Worm (Caenorhabditis elegans): ENCODE results near the gene srh-71.

srh-71 gene

DNA sequence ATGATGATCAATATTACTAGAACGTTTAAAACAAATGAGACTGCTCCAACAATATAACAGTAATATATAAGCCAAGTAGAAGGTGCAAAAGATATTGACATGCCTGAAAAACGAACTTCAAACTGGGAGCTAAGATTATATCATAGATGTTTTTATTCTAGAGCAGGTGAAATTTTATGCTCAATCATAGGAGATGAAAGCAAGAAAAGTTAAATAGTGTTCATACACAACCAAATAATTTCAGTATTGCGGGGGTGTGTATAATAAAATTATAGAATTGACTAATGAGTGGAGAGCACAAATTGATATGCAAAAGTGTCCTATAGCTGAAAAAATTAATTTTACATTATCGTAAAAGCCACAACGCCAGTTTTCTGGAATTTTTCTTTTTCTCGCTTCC lies 35.7 kb downstream of the srh-71 start, which contains the start of gene sri-34:
sri-34 (minus strand) TSS at position 101 of the 400 bp plus-strand sequence.
- no peak for TF ChIP-seq unc-62 (GFP tag; optimal IDR thresholded peaks at IDR 0.05)

- TF ChIP-seq unc-62 (GFP tag; optimal IDR thresholded peaks at IDR 0.05), result no peak
Measured at ce11 chrII:3170089-3170488, 46.8 kb downstream of the srh-71 start, which contains the start of gene fbxc-55. Gene fbxc-55, minus strand, starts transcription at chrII:3170189.

- no peak for TF ChIP-seq unc-62 (GFP tag; optimal IDR thresholded peaks at IDR 0.05)
Measured at ce11 chrII:3172176-3172575, 48.9 kb downstream of the srh-71 start, which contains the start of gene Y27F2A.10. Gene Y27F2A.10, minus strand, starts transcription at chrII:3172276.

All from whole organism, dauer.